Worm (Caenorhabditis elegans) whole organism, dauer: ENCODE data around the gene nlp-24.

Experiments used
- unc-62 ChIP-seq: sonication (generic microtip); optimal IDR thresholded peaks from 2 replicates; lab custom pipeline; 2017; ENCODE audit warnings: missing biosample characterization, missing genetic modification reagents, missing genetic modification characterization

The nlp-24 gene

DNA sequence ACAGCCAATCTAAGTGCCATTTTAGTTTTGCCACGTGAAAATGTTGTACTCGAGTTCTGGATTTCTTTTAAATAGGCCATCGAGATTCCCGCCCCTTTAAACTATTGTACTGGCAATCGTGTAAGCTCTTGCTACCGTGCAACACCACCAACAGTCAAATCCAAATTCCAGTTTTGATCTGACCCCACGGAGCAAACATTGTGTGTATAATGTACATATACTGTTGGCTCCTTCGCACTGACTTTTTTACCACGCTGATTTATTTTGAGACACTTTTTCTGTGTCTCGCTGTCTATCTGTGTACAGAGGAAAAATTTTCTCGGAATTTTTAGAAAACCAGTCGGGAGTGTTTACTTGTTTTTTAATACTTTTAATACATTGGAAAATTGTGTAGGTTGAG is 6.1 kb upstream of the nlp-24 start, which contains the start of gene piit-1:
Gene piit-1 (minus strand): TSS at position 101 of the 400 bp plus-strand sequence.
- TF ChIP-seq unc-62 (GFP tag; lab: Kevin White, UChicago), result no peak

DNA sequence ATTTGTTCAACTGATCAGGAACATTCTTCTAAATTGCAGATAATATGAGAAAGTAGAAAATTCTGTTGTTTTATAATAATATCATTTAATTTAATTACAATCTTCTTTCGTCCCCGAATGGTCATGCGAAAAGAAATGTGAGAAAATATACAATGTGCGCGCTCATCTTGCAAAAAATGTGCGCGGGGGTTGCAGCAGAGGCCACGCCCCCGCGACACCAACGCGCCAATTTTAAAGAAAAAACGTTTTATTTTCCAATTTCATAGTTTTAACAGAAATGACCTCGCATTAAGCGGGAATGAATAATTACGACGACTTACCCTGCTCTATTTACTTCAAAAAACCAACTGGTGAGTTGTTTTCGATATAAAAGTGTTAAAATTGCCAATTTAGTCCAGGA is 5.7 kb upstream of the nlp-24 start, which contains the start of gene sas-5:
Gene sas-5 (plus strand): TSS at position 257 of the 400 bp plus-strand sequence.
- TF ChIP-seq unc-62 (GFP tag; lab: Kevin White, UChicago), result no peak

DNA sequence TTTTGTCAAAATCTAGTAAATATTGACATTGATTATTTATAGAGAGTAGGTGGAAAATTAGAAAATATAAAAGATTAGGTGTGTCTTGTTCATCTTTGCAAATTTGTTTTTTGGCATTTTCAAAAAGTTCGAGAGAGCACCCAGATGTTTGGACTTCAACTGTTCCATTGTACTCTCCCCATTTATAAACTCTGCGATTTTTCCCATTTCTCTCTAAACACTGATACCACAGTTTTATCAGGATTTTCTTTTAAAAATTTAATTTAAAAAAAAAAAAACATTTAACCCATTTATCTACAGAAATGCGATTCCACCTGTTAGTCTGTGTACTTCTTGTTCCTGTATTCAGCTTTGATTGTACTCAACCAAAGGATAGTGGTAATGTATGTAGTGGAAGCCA is 3.2 kb upstream of the nlp-24 start, which contains the start of gene tag-290:
Gene tag-290 (plus strand): TSS at position 301 of the 400 bp plus-strand sequence.
- no peak for TF ChIP-seq unc-62 (GFP tag; lab: Kevin White, UChicago)

DNA sequence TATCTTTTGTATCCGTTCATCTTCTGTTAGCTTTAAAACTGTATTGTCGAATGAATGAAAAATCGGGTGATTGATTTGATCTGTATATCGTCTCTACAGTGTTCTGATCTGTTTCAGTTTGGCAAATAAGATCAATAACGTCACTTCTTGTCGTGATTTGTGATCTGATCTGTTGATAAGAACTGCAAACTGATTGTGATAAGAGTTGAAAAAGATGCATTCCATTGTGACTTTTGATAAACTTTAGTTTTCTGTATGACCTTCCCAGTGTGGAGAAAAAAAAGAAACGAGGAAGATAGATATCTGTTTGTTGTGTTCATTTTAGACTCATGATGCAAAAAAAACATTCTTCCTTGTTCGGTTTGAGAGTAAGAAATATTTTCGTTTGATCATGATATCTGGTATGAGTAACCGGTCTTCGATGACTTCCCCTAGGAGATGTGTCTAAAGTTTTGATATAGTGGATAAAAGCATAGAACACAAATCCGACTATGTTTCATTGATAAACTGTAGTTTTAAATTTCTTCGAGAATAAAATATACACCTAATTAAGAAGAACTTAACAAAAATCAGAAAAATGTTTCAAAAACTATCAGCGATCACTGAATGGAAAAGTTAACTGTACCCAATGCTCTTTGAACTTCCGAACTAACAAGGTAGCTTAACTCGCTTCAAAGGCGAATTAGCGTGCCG is 1.2 kb upstream of the nlp-24 start:
- no peak for TF ChIP-seq unc-62 (GFP tag; lab: Kevin White, UChicago)

DNA sequence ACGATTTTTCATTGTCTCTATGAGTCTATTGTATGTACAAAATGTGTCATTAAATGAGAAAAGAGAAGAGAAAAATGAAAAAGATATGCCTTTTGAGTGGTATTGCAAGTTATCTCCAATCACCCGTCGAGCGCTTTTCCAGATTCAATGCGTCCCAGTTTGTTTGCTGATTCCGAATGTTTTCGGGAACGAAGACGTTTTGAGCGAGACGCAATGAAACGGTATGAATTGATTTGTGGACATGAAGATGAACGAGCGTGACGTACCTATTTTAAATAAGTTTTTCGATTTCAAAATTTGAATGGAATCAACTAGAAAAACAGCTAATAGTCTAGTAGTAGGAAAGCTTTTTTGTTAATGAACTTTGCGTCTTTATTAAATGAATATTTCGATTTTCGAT is 637 bp downstream of the nlp-24 start:
- no peak for TF ChIP-seq unc-62 (GFP tag; lab: Kevin White, UChicago)

DNA sequence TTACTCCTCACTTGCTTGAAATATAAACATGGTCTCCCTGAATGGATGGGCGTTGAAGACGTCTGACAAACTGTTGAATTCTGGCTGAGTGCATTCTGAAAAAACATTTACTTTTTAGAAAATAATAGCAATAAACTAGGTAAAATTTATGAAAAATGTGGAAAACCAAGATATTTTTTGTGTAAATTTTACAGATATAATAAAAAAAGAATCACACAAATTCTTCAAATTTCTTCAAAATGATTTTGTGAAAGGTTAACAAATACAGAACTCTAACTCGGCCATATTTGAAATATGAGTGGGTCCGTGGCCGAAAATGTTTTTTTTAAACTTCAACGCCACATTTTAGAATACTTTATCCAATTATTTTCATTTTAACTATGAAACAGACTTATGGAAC is 2.0 kb downstream of the nlp-24 start, which contains the start of gene glb-15:
Gene glb-15 (minus strand): TSS at position 101 of the 400 bp plus-strand sequence.
- TF ChIP-seq unc-62 (GFP tag; lab: Kevin White, UChicago), result no peak

DNA sequence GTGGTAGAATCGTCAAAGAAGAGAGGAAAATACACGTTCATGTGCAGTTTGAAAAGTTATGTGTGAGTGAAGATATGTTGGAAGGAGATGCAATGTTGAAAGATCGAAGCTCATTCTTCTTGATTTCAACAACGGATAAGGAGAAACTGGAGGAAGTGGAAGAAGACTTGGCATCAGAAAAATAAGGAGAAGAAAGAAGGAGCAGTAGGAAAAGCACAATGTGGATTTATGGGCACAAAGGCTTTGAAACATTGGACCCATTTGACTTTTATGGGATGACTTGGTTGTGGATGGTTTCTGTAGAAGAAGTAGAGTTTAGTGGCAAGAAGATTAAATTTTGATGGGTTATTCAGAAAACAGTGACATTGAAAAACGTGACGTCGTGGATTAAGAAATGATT is 3.9 kb downstream of the nlp-24 start:
- TF ChIP-seq unc-62 (GFP tag; lab: Kevin White, UChicago), result no peak

DNA sequence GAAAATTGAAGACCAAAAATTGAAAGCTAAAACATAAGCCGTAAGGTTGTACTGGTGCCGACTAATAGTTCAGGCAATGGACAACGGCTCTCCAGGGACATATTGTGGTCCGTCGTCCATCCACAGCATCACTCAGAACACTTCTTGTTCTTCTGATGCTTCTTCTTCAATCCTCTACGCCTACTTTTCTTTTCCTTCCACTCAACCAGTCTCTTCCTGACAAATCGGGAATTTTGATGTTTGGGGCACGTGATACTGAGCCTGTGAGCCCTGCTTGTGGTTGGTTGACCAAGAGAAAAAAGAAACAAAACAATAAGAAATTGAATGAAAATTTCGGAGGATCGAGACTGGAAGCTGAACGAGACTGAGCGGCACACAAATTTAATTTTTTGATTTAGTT is 5.1 kb downstream of the nlp-24 start:
- no peak for TF ChIP-seq unc-62 (GFP tag; lab: Kevin White, UChicago)

DNA sequence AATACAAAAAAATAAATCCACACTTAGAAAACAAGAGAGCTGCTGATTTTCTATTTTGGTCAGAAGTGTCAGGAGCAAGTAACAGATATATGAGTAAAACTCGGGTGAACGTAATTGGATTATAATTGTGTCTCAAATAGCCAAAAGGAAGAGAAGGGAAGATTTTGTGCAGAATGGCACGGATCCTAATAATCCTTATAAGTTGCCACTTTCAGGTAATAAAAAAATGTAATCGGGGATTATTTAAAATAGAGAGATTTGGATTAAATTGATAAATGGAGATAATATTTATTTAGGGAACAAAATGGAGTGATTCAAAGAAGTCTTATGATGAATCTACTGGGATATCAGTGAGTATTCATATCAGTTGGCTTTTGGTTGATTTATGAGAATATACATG is 8.8 kb downstream of the nlp-24 start:
- no peak for TF ChIP-seq unc-62 (GFP tag; lab: Kevin White, UChicago)

DNA sequence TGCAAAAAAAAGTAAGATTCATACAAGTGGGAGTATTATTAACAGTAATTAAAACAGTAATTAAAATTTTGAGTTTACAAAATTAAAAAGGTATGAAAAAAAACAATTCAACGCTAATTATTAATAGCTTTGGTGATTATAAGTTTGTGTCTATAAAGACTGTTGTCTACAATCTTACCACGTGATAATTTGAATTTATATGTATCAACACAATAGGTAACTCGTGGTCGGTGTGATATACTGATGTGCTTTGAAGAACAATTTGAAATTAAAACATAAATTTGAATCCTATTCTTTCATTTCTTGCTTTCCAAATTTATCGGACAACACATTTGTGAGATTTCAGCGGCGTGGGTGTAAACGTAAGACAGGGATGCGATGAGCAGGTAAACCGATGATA is 11.7 kb downstream of the nlp-24 start:
- TF ChIP-seq unc-62 (GFP tag; lab: Kevin White, UChicago), result no peak

DNA sequence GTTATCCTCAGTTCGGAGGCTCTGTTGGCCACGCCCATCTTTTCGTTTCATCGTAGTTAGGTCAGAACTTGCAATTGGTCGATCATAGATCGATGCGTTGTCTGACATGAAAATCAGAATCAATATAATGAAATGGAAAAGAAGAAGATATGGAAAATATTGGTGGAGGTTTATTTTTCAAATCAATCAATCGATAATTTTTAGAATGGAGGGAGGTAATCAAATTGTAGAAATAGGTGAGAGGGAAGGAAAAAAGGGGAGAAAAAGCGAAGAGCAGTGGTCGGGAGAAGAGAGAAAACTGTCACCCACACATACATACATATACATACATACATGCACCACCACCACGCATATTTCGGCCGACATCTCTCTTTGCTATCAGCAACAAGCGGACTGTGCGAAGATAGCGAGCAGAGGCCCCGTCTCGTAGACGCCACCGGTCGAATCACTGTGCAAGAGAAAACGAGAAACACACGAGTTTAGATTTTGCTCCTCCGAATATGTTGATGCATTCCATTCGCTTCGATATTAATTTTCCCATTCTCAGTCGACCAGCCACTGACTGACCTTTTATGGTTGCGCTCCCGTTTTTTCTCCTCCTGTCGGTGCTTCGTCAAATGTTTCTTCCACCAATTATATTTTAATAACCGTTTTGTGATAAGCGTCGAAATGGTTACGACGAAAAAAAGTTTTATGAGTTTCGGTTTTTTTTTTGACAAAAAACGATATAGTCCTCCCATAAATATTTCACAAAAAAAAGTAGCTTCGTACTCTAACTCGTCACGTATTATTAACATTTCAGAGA is 13.2 kb downstream of the nlp-24 start, which contains the start of gene F35B12.10:
Gene F35B12.10 (minus strand): TSS at position 51 of the 805 bp plus-strand sequence.
- no peak for TF ChIP-seq unc-62 (GFP tag; lab: Kevin White, UChicago)

DNA sequence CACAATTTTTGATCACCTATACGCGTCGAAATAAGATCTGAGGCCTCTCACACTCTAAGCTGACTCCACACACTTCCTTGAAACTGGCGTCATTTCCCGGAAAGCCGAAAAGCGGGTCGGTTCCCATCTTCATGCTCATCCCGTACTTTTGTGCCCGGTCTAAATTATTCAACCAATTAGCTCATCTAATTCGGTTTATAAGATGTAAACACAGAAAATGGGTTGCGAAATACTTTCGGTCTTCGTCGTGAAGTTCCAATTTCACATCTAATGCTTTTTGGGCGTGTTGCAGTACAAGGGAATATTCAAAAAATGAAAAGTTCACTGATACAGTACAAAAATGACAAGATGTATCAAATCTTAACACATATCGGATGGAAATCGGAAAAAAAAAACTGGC is 15.0 kb downstream of the nlp-24 start:
- TF ChIP-seq unc-62 (GFP tag; lab: Kevin White, UChicago), result no peak

DNA sequence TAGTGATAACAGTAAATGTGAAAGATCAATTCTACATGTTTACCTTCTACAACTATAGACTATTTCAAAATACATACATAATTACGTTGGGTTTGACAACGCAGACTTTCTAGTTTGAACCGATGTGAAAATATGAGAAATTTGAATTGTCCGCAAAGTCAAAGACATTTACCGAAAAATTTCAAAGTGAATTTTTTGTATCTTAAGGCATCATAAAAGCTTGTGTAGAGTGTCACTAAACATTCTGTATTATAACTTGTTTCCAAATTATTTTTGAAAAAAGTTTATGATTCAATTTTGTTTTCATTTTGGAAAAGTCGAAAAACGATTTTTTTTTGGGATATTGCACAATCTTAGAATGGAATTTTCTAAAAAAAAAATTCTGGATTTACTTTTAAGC is 19.4 kb downstream of the nlp-24 start:
- no peak for TF ChIP-seq unc-62 (GFP tag; lab: Kevin White, UChicago)

DNA sequence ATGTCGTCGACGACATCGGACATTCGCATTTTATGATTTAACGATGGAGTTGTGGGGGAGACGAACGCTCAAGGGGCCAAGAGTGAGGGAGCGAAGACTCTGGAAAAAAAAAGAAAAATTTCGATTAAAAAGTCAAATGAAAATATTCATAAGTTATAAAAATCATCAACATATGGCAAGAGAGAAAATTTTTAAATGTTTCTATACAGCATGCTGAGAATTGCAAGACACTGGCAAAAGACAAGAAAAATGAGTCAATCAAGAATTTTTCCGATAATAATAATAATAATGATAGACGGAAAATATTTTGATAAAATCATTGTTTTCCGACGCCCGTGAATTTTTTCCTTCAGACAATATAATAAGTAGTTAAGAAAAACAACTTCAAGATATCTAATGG is 21.0 kb downstream of the nlp-24 start, which contains the start of gene sipa-1:
Gene sipa-1 (minus strand): TSS at position 101 of the 400 bp plus-strand sequence.
- TF ChIP-seq unc-62 (GFP tag; lab: Kevin White, UChicago), result no peak

DNA sequence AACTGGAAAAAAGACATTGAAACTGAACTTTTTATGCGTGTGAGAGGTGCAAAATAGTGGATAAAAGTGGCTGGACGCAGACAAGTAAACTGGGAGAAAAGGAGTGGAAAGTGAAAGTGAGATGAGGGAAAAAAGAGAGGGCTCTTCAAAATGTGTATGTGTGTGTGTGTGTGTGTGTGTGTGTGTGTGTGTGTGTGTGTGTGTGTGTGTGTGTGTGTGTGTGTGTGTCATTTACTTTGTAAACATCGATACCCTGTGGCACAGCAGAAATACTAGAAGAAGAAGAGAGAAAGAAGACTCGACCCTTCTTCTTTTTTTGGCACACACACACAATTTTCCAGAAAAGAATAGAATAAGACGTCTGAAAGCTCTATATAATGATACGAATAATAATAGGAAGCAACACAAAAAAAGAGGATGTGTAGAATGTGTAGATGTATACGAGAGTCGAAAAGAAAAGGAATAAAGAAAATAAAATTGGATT is 22.5 kb downstream of the nlp-24 start:
- no peak for TF ChIP-seq unc-62 (GFP tag; lab: Kevin White, UChicago)

DNA sequence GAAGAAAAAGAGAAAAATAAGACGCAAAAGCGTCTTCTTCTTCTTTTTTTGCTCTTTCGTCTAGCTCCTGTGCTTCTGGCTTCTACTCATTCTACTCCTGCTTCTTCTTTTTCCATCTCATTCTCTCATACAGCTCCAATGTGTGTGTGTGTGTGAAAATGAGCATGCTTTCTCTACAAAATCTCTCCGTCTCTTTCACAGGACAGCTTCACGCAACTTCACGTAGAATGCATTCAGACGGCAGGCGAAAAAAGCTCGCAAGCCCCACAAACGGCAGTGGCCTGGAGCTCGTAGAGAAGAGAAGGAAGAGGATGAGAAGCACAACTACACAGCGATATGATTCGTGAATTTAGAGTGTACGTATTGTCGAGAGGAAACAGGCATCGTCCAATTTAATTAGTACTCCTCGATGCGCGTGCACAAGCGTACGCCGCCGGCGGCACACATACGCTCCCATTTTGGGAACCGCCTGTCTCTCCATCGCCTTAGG is 25.2 kb downstream of the nlp-24 start:
- no peak for TF ChIP-seq unc-62 (GFP tag; lab: Kevin White, UChicago)
